Worm (Caenorhabditis elegans) whole organism, L4/young adult: ENCODE data around the gene C17C3.11.

Experiments used
- dao-5 ChIP-seq: sonication (generic microtip); optimal IDR thresholded peaks from 2 replicates; lab custom pipeline; 2016; ENCODE audit warnings: missing genotype, missing genetic modification characterization, moderate library complexity, missing compliant biosample characterization
- him-1 ChIP-seq: sonication (generic microtip); optimal IDR thresholded peaks from 2 replicates; lab custom pipeline; 2016; ENCODE audit warnings: missing genotype, missing genetic modification reagents, missing genetic modification characterization, missing compliant biosample characterization

ce11 chrII:5577060-5577459, 39.4 kb downstream of the C17C3.11 start:
- peak; percentile 6 for TF ChIP-seq him-1 (tag; lab: Kevin White, UChicago)
- TF ChIP-seq dao-5 (tag; lab: Kevin White, UChicago), result peak; percentile 28
